Worm (Caenorhabditis elegans) whole organism, L2 larva: ENCODE results near the gene R144.13.

Experiments used
- ZK546.5 ChIP-seq: sonication (generic microtip); optimal IDR thresholded peaks from 2 replicates; lab custom pipeline; 2017; ENCODE audit warnings: missing biosample characterization, missing genetic modification characterization
- ceh-16 ChIP-seq: fragments of 150-350 bp; optimal IDR thresholded peaks from 2 replicates; lab custom pipeline; 2014; ENCODE audit warnings: missing biosample characterization, missing genetic modification characterization
- ceh-82 ChIP-seq: fragments of 150-350 bp; optimal IDR thresholded peaks from 2 replicates; lab custom pipeline; 2014; ENCODE audit warnings: missing biosample characterization, missing genetic modification characterization
- crh-2 ChIP-seq: sonication (generic microtip); optimal IDR thresholded peaks from 2 replicates; lab custom pipeline; 2017; ENCODE audit warnings: missing biosample characterization, missing genetic modification characterization
- dmd-4 ChIP-seq: sonication (generic microtip); optimal IDR thresholded peaks from 2 replicates; lab custom pipeline; 2017; ENCODE audit warnings: missing biosample characterization, missing genetic modification characterization
- elt-1 ChIP-seq: fragments of 150-350 bp; optimal IDR thresholded peaks from 2 replicates; lab custom pipeline; 2014; ENCODE audit warnings: missing biosample characterization, missing genetic modification characterization
- elt-3 ChIP-seq: sonication (generic microtip); optimal IDR thresholded peaks from 2 replicates; lab custom pipeline; 2017; ENCODE audit warnings: missing biosample characterization, missing genetic modification characterization
- gmeb-1 ChIP-seq: fragments of 150-350 bp; optimal IDR thresholded peaks from 2 replicates; lab custom pipeline; 2014; ENCODE audit warnings: missing biosample characterization, missing genetic modification characterization
- lin-13 ChIP-seq: fragments of 150-350 bp; optimal IDR thresholded peaks from 2 replicates; lab custom pipeline; 2014; ENCODE audit warnings: missing biosample characterization, missing genetic modification reagents, missing genetic modification characterization
- skn-1 ChIP-seq: sonication (generic microtip); optimal IDR thresholded peaks from 2 replicates; lab custom pipeline; 2017; ENCODE audit warnings: missing biosample characterization, missing genetic modification characterization
- snpc-4 ChIP-seq: fragments of 150-350 bp; optimal IDR thresholded peaks from 2 replicates; lab custom pipeline; 2014; ENCODE audit warnings: missing biosample characterization, missing genetic modification characterization
- unc-62 ChIP-seq: fragments of 150-350 bp; optimal IDR thresholded peaks from 2 replicates; lab custom pipeline; 2014; ENCODE audit warnings: missing biosample characterization, missing genetic modification reagents, missing genetic modification characterization
- zag-1 ChIP-seq: fragments of 150-350 bp; optimal IDR thresholded peaks from 2 replicates; lab custom pipeline; 2014; ENCODE audit warnings: missing biosample characterization, missing genetic modification characterization

- TF ChIP-seq lin-13 (GFP tag; lab: Kevin White, UChicago) (no peak), elt-3 (tag; lab: Kevin White, UChicago) (no peak), zag-1 (no peak), gmeb-1 (tag; lab: Kevin White, UChicago) (no peak), elt-1 (no peak), snpc-4 (tag; lab: Kevin White, UChicago) (no peak), skn-1 (tag; lab: Kevin White, UChicago) (no peak), unc-62 (GFP tag; lab: Kevin White, UChicago) (no peak), ceh-16 (tag; lab: Kevin White, UChicago) (no peak), dmd-4 (tag; lab: Kevin White, UChicago) (no peak), ceh-82 (no peak), crh-2 (tag; lab: Kevin White, UChicago) (no peak), ZK546.5 (tag; lab: Kevin White, UChicago) (no peak)
Measured at ce11 chrIII:5042112-5042511, 19.0 kb downstream of the R144.13 start, which contains the start of gene nlp-43.
